Worm (Caenorhabditis elegans) whole organism, L4/young adult: Measurements from ENCODE around the gene T06E4.7.

Experiments used
- dao-5 ChIP-seq: sonication (generic microtip); optimal IDR thresholded peaks from 2 replicates; lab custom pipeline; 2016; ENCODE audit warnings: missing genotype, missing genetic modification characterization, moderate library complexity, missing compliant biosample characterization
- him-1 ChIP-seq: sonication (generic microtip); optimal IDR thresholded peaks from 2 replicates; lab custom pipeline; 2016; ENCODE audit warnings: missing genotype, missing genetic modification reagents, missing genetic modification characterization, missing compliant biosample characterization

- TF ChIP-seq dao-5 (no peak), him-1 (tag; lab: Kevin White, UChicago) (no peak)
Measured at ce11 chrV:9628603-9629002, 2.4 kb downstream of the T06E4.7 start.
